Worm (Caenorhabditis elegans): ENCODE results near the gene F58E6.8.

Gene F58E6.8

ce11 chrV:9755725-9756124 lies at the start of gene F58E6.8:
F58E6.8 (minus strand) TSS chrV:9755825.
- no peak for TF ChIP-seq unc-62 (GFP tag; optimal IDR thresholded peaks at IDR 0.05)

ce11 chrV:9805161-9805560 lies 49.5 kb upstream of the F58E6.8 start, which contains the start of gene sru-37:
sru-37 (plus strand) TSS chrV:9805461.
- no peak for TF ChIP-seq unc-62 (GFP tag; optimal IDR thresholded peaks at IDR 0.05)

- TF ChIP-seq unc-62 (GFP tag; optimal IDR thresholded peaks at IDR 0.05), result no peak
Observed at ce11 chrV:9803176-9803575, 47.6 kb upstream of the F58E6.8 start, which contains the start of gene sru-39. sru-39 (plus strand) TSS chrV:9803476.

- no peak for TF ChIP-seq unc-62 (GFP tag; optimal IDR thresholded peaks at IDR 0.05)
Observed at ce11 chrV:9801965-9802364, 46.3 kb upstream of the F58E6.8 start, which contains the start of gene F46B6.10. F46B6.10 (minus strand) TSS chrV:9802065.

- TF ChIP-seq unc-62 (GFP tag; optimal IDR thresholded peaks at IDR 0.05), result no peak
Observed at ce11 chrV:9799076-9799475, 43.5 kb upstream of the F58E6.8 start, which contains the start of gene F46B6.13. F46B6.13 (minus strand) TSS chrV:9799176.

ce11 chrV:9798212-9798611 lies 42.6 kb upstream of the F58E6.8 start:
- no peak for TF ChIP-seq unc-62 (GFP tag; optimal IDR thresholded peaks at IDR 0.05)

ce11 chrV:9796562-9796961 lies 40.9 kb upstream of the F58E6.8 start, which contains the start of gene F46B6.9:
F46B6.9 (plus strand) TSS chrV:9796862.
- no peak for TF ChIP-seq unc-62 (GFP tag; optimal IDR thresholded peaks at IDR 0.05)

ce11 chrV:9796002-9796401 lies 40.4 kb upstream of the F58E6.8 start:
- no peak for TF ChIP-seq unc-62 (GFP tag; optimal IDR thresholded peaks at IDR 0.05)

- no peak for TF ChIP-seq unc-62 (GFP tag; optimal IDR thresholded peaks at IDR 0.05)
Observed at ce11 chrV:9794997-9795396, 39.4 kb upstream of the F58E6.8 start.

- no peak for TF ChIP-seq unc-62 (GFP tag; optimal IDR thresholded peaks at IDR 0.05)
Observed at ce11 chrV:9791332-9791731, 35.7 kb upstream of the F58E6.8 start, which contains the start of gene lipl-2. lipl-2 (plus strand) TSS chrV:9791567.

ce11 chrV:9789657-9790261 lies 34.1 kb upstream of the F58E6.8 start, which contains the start of gene ztf-7:
ztf-7 (minus strand) TSS chrV:9789707.
- no peak for TF ChIP-seq unc-62 (GFP tag; optimal IDR thresholded peaks at IDR 0.05)

- TF ChIP-seq unc-62 (GFP tag; optimal IDR thresholded peaks at IDR 0.05), result no peak
Observed at ce11 chrV:9786721-9787131, 31.1 kb upstream of the F58E6.8 start, which contains the start of gene F46B6.6. F46B6.6 (minus strand) TSS chrV:9786868.

- no peak for TF ChIP-seq unc-62 (GFP tag; optimal IDR thresholded peaks at IDR 0.05)
Observed at ce11 chrV:9784215-9784614, 28.6 kb upstream of the F58E6.8 start.

- TF ChIP-seq unc-62 (GFP tag; optimal IDR thresholded peaks at IDR 0.05), result no peak
Observed at ce11 chrV:9782969-9783368, 27.3 kb upstream of the F58E6.8 start, which contains the start of gene F46B6.5. F46B6.5 (minus strand) TSS chrV:9783069.

ce11 chrV:9782045-9782444 lies 26.4 kb upstream of the F58E6.8 start:
- no peak for TF ChIP-seq unc-62 (GFP tag; optimal IDR thresholded peaks at IDR 0.05)

- TF ChIP-seq unc-62 (GFP tag; optimal IDR thresholded peaks at IDR 0.05), result no peak
Observed at ce11 chrV:9779418-9779817, 23.8 kb upstream of the F58E6.8 start, which contains the start of gene F46B6.4. F46B6.4 (minus strand) TSS chrV:9779518.

ce11 chrV:9777645-9778044 lies 22.0 kb upstream of the F58E6.8 start, which contains the start of gene smg-4:
smg-4 (minus strand) TSS chrV:9777745.
- TF ChIP-seq unc-62 (GFP tag; optimal IDR thresholded peaks at IDR 0.05), result no peak

Data from whole organism, dauer.